Worm (Caenorhabditis elegans): Measurements from ENCODE around the gene C07H6.2.

ce11 chrIII:7491931-7492330, 28.9 kb upstream of the C07H6.2 start:
- TF ChIP-seq tbx-11 (GFP tag; IDR thresholded peaks at IDR 0.05) (no peak), ama-1 (optimal IDR thresholded peaks at IDR 0.05) (no peak), ceh-13 (GFP tag; optimal IDR thresholded peaks at IDR 0.05) (no peak), scrt-1 (GFP tag; IDR thresholded peaks at IDR 0.05) (no peak), hmg-4 (GFP tag; optimal IDR thresholded peaks at IDR 0.05) (no peak), aly-1 (tag; optimal IDR thresholded peaks at IDR 0.05) (no peak), tra-4 (tag; optimal IDR thresholded peaks at IDR 0.05) (no peak), B0310.2 (tag; optimal IDR thresholded peaks at IDR 0.05) (no peak), ceh-36 (tag; optimal IDR thresholded peaks at IDR 0.05) (no peak), flt-1 (GFP tag; IDR thresholded peaks at IDR 0.05) (no peak), F13C5.2 (tag; optimal IDR thresholded peaks at IDR 0.05) (no peak)

Measured in whole organism, early embryonic.